Fruit fly (Drosophila melanogaster): ENCODE measurements around the gene CG6171.

The CG6171 gene

dm6 chr3R:15319912-15320746, 43.5 kb downstream of the CG6171 start, which contains the start of the genes CG6276 and CG44040:
TSS of gene CG6276 (minus strand) at chr3R:15320069.
TSS of gene CG44040 (plus strand) at chr3R:15320378.
- TF ChIP-seq EcR (GFP tag; optimal IDR thresholded peaks at IDR 0.05), result no peak
- TF ChIP-seq pan (optimal IDR thresholded peaks at IDR 0.05), result no peak
- no peak for TF ChIP-seq psq (optimal IDR thresholded peaks at IDR 0.05)
- TF ChIP-seq Dll (optimal IDR thresholded peaks at IDR 0.05), result no peak
- TF ChIP-seq usp (GFP tag; optimal IDR thresholded peaks at IDR 0.05), result no peak
- no peak for TF ChIP-seq CG8478 (optimal IDR thresholded peaks at IDR 0.05)

dm6 chr3R:15316326-15316725, 47.3 kb downstream of the CG6171 start, which contains the start of gene CG14866:
TSS of gene CG14866 (plus strand) at chr3R:15316471.
- no peak for TF ChIP-seq Dll (optimal IDR thresholded peaks at IDR 0.05)
- no peak for TF ChIP-seq psq (optimal IDR thresholded peaks at IDR 0.05)
- TF ChIP-seq EcR (GFP tag; optimal IDR thresholded peaks at IDR 0.05), result no peak
- TF ChIP-seq pan (optimal IDR thresholded peaks at IDR 0.05), result no peak
- no peak for TF ChIP-seq CG8478 (optimal IDR thresholded peaks at IDR 0.05)
- TF ChIP-seq usp (GFP tag; optimal IDR thresholded peaks at IDR 0.05), result no peak

- no peak for TF ChIP-seq Dll (optimal IDR thresholded peaks at IDR 0.05)
- no peak for TF ChIP-seq usp (GFP tag; optimal IDR thresholded peaks at IDR 0.05)
- TF ChIP-seq psq (optimal IDR thresholded peaks at IDR 0.05), result no peak
- no peak for TF ChIP-seq pan (optimal IDR thresholded peaks at IDR 0.05)
- no peak for TF ChIP-seq EcR (GFP tag; optimal IDR thresholded peaks at IDR 0.05)
- no peak for TF ChIP-seq CG8478 (optimal IDR thresholded peaks at IDR 0.05)
These were observed 49.8 kb downstream of the CG6171 start for dm6 chr3R:15313836-15314235.
